Worm (Caenorhabditis elegans): ENCODE results near the gene F16H6.4.

The F16H6.4 gene

DNA sequence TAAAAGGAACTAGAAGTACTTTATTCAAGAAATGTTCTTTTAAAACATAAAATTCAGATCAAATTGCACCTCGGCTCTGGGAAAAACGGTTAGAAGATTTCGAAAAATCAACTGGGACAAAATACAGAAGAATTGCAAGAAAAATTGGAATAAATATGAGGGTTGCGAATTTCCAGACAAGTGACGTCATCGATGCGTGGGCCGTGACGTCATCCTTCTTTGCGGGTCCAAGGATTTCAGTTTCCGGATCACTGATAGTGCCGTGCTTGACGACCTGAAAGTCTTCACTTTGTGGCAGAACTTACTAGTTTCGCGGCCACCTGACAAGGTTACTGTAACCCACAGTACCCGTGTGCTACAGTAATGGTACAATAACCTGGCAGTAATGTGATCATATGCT, 35.1 kb upstream of the F16H6.4 start:
- no peak for TF ChIP-seq egl-27 (tag; optimal IDR thresholded peaks at IDR 0.05)
- no peak for TF ChIP-seq sma-9 (GFP tag; optimal IDR thresholded peaks at IDR 0.05)
- no peak for TF ChIP-seq sma-9 (tag; optimal IDR thresholded peaks at IDR 0.05)

DNA sequence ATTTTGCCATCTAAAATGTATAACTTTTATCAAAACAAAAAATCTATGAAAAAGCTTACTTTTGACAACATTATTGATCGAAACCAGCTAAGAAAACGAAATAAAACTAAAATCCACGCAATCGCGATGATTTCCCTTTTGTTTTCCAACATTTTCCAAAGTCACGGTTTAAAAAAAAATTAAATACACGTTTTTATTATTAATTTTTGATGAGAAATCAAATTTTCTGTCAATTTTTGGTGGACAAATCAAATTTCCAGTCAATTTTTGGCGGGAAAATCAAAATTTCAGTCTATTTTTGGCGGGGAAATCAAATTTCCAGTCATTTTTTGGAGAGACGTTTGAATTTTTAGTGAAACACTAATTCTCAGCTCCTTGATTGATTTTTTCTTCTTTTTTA, 33.8 kb upstream of the F16H6.4 start, which contains the start of gene C14A6.5:
Gene C14A6.5 (minus strand): TSS at position 101 of the 400 bp plus-strand sequence.
- TF ChIP-seq alr-1 (tag; optimal IDR thresholded peaks at IDR 0.05) (no peak), skn-1 (tag; optimal IDR thresholded peaks at IDR 0.05) (no peak), nhr-25 (tag; optimal IDR thresholded peaks at IDR 0.05) (no peak), nhr-10 (tag; optimal IDR thresholded peaks at IDR 0.05) (no peak), unc-39 (tag; optimal IDR thresholded peaks at IDR 0.05) (no peak), unc-62 (GFP tag; optimal IDR thresholded peaks at IDR 0.05) (no peak), lin-13 (GFP tag; optimal IDR thresholded peaks at IDR 0.05) (no peak), snpc-4 (tag; optimal IDR thresholded peaks at IDR 0.05) (no peak), zag-1 (tag; optimal IDR thresholded peaks at IDR 0.05) (no peak), mdl-1 (tag; optimal IDR thresholded peaks at IDR 0.05) (no peak), ZK546.5 (tag; optimal IDR thresholded peaks at IDR 0.05) (no peak)

DNA sequence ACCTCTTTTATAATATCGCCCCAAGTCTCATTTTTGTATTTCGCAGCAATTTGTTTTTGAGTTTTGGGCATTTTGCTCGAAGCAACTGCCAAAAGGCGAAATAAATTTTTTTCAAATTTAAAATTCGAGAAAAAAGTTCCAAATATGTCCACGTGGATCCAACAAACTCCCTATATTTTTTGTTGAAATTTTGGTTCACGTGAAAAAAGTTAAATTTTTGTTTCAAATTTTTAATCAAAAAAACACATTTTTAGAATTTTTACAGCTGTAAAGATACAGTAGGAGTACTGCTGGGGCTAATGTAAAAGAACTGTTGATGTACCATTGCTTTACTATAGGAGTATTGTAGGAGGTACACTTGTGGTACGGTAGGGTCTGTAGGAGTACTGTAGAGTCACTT, 31.4 kb upstream of the F16H6.4 start, which contains the start of gene C14A6.6:
Gene C14A6.6 (minus strand): TSS at position 101 of the 400 bp plus-strand sequence.
- TF ChIP-seq unc-62 (GFP tag; optimal IDR thresholded peaks at IDR 0.05) (no peak), nhr-77 (tag; optimal IDR thresholded peaks at IDR 0.05) (no peak), lin-11 (tag; optimal IDR thresholded peaks at IDR 0.05) (no peak), sem-4 (tag; optimal IDR thresholded peaks at IDR 0.05) (no peak), zag-1 (tag; optimal IDR thresholded peaks at IDR 0.05) (no peak), snpc-4 (tag; optimal IDR thresholded peaks at IDR 0.05) (no peak), nhr-25 (tag; optimal IDR thresholded peaks at IDR 0.05) (no peak), ama-1 (optimal IDR thresholded peaks at IDR 0.05) (no peak), nhr-237 (tag; optimal IDR thresholded peaks at IDR 0.05) (no peak), nhr-21 (tag; optimal IDR thresholded peaks at IDR 0.05) (no peak), nhr-11 (tag; optimal IDR thresholded peaks at IDR 0.05) (no peak), elt-3 (tag; optimal IDR thresholded peaks at IDR 0.05) (no peak), ztf-4 (tag; optimal IDR thresholded peaks at IDR 0.05) (no peak), blmp-1 (tag; optimal IDR thresholded peaks at IDR 0.05; ENCODE audit: insufficient read depth) (no peak), unc-55 (GFP tag; optimal IDR thresholded peaks at IDR 0.05) (no peak), R02D3.7 (tag; optimal IDR thresholded peaks at IDR 0.05) (no peak), mdl-1 (tag; optimal IDR thresholded peaks at IDR 0.05) (no peak), mbf-1 (tag; optimal IDR thresholded peaks at IDR 0.05) (no peak), C34F6.9 (tag; optimal IDR thresholded peaks at IDR 0.05) (no peak)

DNA sequence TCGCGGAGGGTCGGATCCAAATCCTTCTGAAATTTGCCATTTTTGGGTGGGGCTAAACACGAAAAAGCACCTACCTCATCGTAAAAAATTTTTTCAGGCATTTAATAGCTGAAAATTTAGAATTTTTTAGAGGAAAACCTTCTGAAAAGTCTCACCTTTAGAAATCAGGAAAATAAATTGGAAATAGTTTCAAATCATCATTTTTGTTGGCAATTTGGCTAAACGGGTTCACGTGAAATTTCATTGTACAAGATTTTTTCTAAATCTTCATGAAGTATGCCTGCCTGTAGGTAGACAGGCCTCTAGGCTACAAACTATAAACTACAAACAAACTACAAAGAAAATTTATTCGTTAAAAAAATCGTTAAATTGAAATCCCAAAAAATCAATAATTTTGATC, 30.3 kb upstream of the F16H6.4 start, which contains the start of gene C14A6.7:
Gene C14A6.7 (minus strand): TSS at position 101 of the 400 bp plus-strand sequence.
- TF ChIP-seq egl-27 (tag; optimal IDR thresholded peaks at IDR 0.05) (no peak), nhr-23 (tag; optimal IDR thresholded peaks at IDR 0.05) (no peak), ceh-82 (tag; optimal IDR thresholded peaks at IDR 0.05) (no peak)

DNA sequence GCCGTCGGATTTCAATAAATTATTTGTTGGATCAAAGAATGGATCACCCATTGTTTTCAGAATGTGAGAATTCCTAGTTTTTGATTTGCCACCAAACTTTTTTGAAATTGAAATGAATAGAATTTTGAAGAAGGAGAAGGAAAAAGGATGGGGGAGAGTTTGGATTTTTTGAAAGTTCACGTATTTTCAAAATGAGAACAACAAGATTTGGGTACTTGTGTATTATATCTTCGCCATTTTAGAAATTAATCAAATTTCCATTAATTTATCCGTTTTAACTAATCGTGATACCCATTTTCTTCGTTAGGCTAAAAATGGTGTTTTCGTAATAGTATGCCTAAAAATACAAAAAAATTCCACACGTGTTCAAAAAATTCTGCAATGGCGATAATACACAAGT, 27.0 kb upstream of the F16H6.4 start, which contains the start of gene C14A6.8:
Gene C14A6.8 (minus strand): TSS at position 101 of the 400 bp plus-strand sequence.
- TF ChIP-seq lin-11 (tag; optimal IDR thresholded peaks at IDR 0.05), result no peak
- no peak for TF ChIP-seq blmp-1 (tag; optimal IDR thresholded peaks at IDR 0.05; ENCODE audit: insufficient read depth)
- TF ChIP-seq ceh-16 (tag; optimal IDR thresholded peaks at IDR 0.05), result no peak
- TF ChIP-seq Y55F3AM.14 (GFP tag; optimal IDR thresholded peaks at IDR 0.05), result no peak
- no peak for TF ChIP-seq nhr-12 (tag; optimal IDR thresholded peaks at IDR 0.05)
- TF ChIP-seq nhr-6 (tag; optimal IDR thresholded peaks at IDR 0.05), result no peak
- TF ChIP-seq dmd-4 (tag; optimal IDR thresholded peaks at IDR 0.05), result no peak
- TF ChIP-seq nhr-129 (tag; optimal IDR thresholded peaks at IDR 0.05), result no peak
- TF ChIP-seq nhr-237 (tag; optimal IDR thresholded peaks at IDR 0.05), result no peak
- no peak for TF ChIP-seq unc-39 (tag; optimal IDR thresholded peaks at IDR 0.05)
- no peak for TF ChIP-seq skn-1 (tag; optimal IDR thresholded peaks at IDR 0.05)
- TF ChIP-seq aly-2 (tag; optimal IDR thresholded peaks at IDR 0.05), result no peak
- no peak for TF ChIP-seq mab-5 (tag; optimal IDR thresholded peaks at IDR 0.05)
- no peak for TF ChIP-seq lin-13 (GFP tag; optimal IDR thresholded peaks at IDR 0.05)
- no peak for TF ChIP-seq peb-1 (tag; optimal IDR thresholded peaks at IDR 0.05)
